Worm (Caenorhabditis elegans): ENCODE data around the gene F54D10.8.

Gene F54D10.8

DNA sequence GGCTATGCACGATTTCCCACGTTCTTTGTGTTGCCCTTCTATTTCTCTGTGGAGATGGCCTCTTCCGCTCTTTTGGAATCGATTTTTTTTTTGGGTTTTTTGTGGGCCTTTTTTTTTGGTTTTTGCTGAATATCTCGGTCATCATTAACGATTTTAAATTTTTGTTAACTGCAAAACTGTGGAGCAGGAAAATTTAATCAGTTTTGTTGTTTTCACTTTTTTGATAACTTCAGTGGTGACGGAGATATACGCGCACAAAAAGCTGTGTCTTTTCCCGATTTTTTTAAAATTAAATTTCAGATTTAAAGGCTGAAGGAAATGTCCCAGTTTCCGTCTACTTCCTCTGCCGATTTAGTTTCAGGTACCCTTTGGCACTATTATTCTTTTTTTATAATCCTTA is 42.4 kb downstream of the F54D10.8 start, which contains the start of gene T24E12.1:
Gene T24E12.1, plus strand, starts transcription at position 301 of the 400 bp plus-strand sequence.
- TF ChIP-seq ref-1 (GFP tag; conservative IDR thresholded peaks at IDR 0.05) (no peak), flt-1 (GFP tag; IDR thresholded peaks at IDR 0.05) (no peak), T22C8.4 (GFP tag; IDR thresholded peaks at IDR 0.05) (no peak), tab-1 (GFP tag; IDR thresholded peaks at IDR 0.05) (no peak), ztf-29 (GFP tag; IDR thresholded peaks at IDR 0.05) (no peak), med-1 (GFP tag; optimal IDR thresholded peaks at IDR 0.05; ENCODE audit: insufficient read depth) (no peak), klf-2 (GFP tag; conservative IDR thresholded peaks at IDR 0.05) (no peak), ztf-23 (GFP tag; IDR thresholded peaks at IDR 0.05) (no peak)

ce11 chrII:3782309-3783000 is 45.2 kb downstream of the F54D10.8 start, which contains the start of gene T24E12.2:
TSS of gene T24E12.2 (plus strand) at chrII:3782950.
- TF ChIP-seq T22C8.4 (GFP tag; IDR thresholded peaks at IDR 0.05) (no peak), tab-1 (GFP tag; IDR thresholded peaks at IDR 0.05) (no peak), ref-1 (GFP tag; conservative IDR thresholded peaks at IDR 0.05) (no peak), flt-1 (GFP tag; IDR thresholded peaks at IDR 0.05) (no peak), klf-2 (GFP tag; conservative IDR thresholded peaks at IDR 0.05) (no peak), ztf-23 (GFP tag; IDR thresholded peaks at IDR 0.05) (no peak), ztf-29 (GFP tag; IDR thresholded peaks at IDR 0.05) (no peak), med-1 (GFP tag; optimal IDR thresholded peaks at IDR 0.05; ENCODE audit: insufficient read depth) (no peak), cog-1 (tag; optimal IDR thresholded peaks at IDR 0.05) (no peak)

- TF ChIP-seq ztf-23 (GFP tag; IDR thresholded peaks at IDR 0.05) (no peak), ref-1 (GFP tag; conservative IDR thresholded peaks at IDR 0.05) (no peak), cog-1 (tag; optimal IDR thresholded peaks at IDR 0.05) (no peak), ztf-29 (GFP tag; IDR thresholded peaks at IDR 0.05) (no peak), flt-1 (GFP tag; IDR thresholded peaks at IDR 0.05) (no peak), klf-2 (GFP tag; conservative IDR thresholded peaks at IDR 0.05) (no peak), med-1 (GFP tag; optimal IDR thresholded peaks at IDR 0.05; ENCODE audit: insufficient read depth) (no peak), tab-1 (GFP tag; IDR thresholded peaks at IDR 0.05) (no peak), T22C8.4 (GFP tag; IDR thresholded peaks at IDR 0.05) (no peak)
Measured at ce11 chrII:3781238-3781637, 46.5 kb downstream of the F54D10.8 start.

- TF ChIP-seq ztf-29 (GFP tag; IDR thresholded peaks at IDR 0.05) (no peak), ztf-23 (GFP tag; IDR thresholded peaks at IDR 0.05) (no peak)
Measured at ce11 chrII:3779463-3779862, 48.2 kb downstream of the F54D10.8 start, which contains the start of gene T24E12.11. TSS of gene T24E12.11 (minus strand) at chrII:3779563.

DNA sequence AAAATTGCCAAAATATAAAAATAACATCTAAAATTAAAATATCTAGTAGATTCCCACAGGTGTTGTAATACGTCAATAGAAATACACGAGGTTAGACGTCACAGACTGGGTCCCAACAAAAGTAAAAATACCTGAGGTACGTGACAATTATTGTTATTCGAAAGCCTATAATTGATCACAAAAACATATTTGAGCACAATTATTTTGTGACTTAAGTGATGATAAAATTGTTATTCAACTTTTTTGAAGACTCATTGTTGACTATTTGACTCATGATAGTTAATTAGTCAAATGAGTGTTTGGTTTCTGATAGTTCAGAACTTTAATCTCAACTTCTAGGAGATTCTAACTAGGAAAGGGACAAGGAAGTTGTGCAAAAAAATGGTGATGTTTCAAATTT is 49.9 kb downstream of the F54D10.8 start:
- TF ChIP-seq flt-1 (GFP tag; IDR thresholded peaks at IDR 0.05) (no peak), cog-1 (tag; optimal IDR thresholded peaks at IDR 0.05) (no peak), ztf-29 (GFP tag; IDR thresholded peaks at IDR 0.05) (no peak), ref-1 (GFP tag; conservative IDR thresholded peaks at IDR 0.05) (no peak), tab-1 (GFP tag; IDR thresholded peaks at IDR 0.05) (no peak), ztf-23 (GFP tag; IDR thresholded peaks at IDR 0.05) (no peak), klf-2 (GFP tag; conservative IDR thresholded peaks at IDR 0.05) (no peak), med-1 (GFP tag; optimal IDR thresholded peaks at IDR 0.05; ENCODE audit: insufficient read depth) (no peak), T22C8.4 (GFP tag; IDR thresholded peaks at IDR 0.05) (no peak)

ce11 chrII:3775719-3776118 is 52.0 kb downstream of the F54D10.8 start, which contains the start of gene T24E12.3:
TSS of gene T24E12.3 (plus strand) at chrII:3776019.
- TF ChIP-seq ztf-29 (GFP tag; IDR thresholded peaks at IDR 0.05) (no peak), flt-1 (GFP tag; IDR thresholded peaks at IDR 0.05) (no peak), med-1 (GFP tag; optimal IDR thresholded peaks at IDR 0.05; ENCODE audit: insufficient read depth) (no peak), cog-1 (tag; optimal IDR thresholded peaks at IDR 0.05) (no peak), T22C8.4 (GFP tag; IDR thresholded peaks at IDR 0.05) (no peak), ref-1 (GFP tag; conservative IDR thresholded peaks at IDR 0.05) (no peak), tab-1 (GFP tag; IDR thresholded peaks at IDR 0.05) (no peak), ztf-23 (GFP tag; IDR thresholded peaks at IDR 0.05) (no peak), klf-2 (GFP tag; conservative IDR thresholded peaks at IDR 0.05) (no peak)
